Fruit fly (Drosophila melanogaster): ENCODE data around the gene CG7653.

DNA sequence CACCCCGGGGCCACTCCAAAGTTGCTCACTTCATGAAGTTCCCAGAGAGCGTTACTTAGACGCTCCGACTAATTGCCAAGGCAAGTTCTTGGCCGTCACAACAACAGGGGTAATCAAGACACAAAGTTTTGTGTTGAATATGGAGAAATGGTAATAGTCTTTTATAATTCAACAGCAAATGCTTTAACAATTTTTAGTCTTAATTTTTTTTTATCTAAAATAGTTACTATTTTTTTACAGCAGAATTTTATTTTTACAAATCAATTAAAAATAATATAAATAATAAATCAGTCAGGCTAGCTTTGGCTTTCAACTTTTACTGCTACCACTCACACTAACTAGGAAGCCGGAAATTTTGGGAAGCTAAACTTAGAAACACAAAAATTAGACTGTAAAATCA is 27.7 kb downstream of the CG7653 start, which contains the start of gene CG13243:
- TF ChIP-seq Dll (optimal IDR thresholded peaks at IDR 0.05) = no peak
- TF ChIP-seq usp (GFP tag; optimal IDR thresholded peaks at IDR 0.05) = no peak
- TF ChIP-seq psq (optimal IDR thresholded peaks at IDR 0.05) = no peak

Data from whole organism.